Fruit fly (Drosophila melanogaster) whole organism, embryonic: ENCODE measurements around the gene Pez.

Experiments
- Adf1 ChIP-seq: fragments of 200-800 bp; sonication (Bioruptor generic); IDR thresholded peaks from 2 replicates; pipeline ENCODE4 v1.3.6; 2022; ENCODE audit warnings: missing biosample characterization, missing genetic modification characterization
- Asciz ChIP-seq: fragments of 200-800 bp; sonication (Bioruptor generic); optimal IDR thresholded peaks from 2 replicates; lab custom pipeline; 2017; ENCODE audit warnings: missing biosample characterization, mild to moderate bottlenecking, missing genetic modification characterization, missing genetic modification reagents
- Atf3 ChIP-seq: fragments of 200-800 bp; sonication (Bioruptor generic); optimal IDR thresholded peaks from 3 replicates; lab custom pipeline; 2016; ENCODE audit warnings: missing biosample characterization, missing genetic modification characterization
- B-H1 ChIP-seq: fragments of 200-800 bp; sonication (Bioruptor generic); IDR thresholded peaks from 3 replicates; pipeline ENCODE4 v1.3.6; 2022; ENCODE audit warnings: missing biosample characterization, missing genetic modification characterization
- CG10462 ChIP-seq: fragments of 200-800 bp; sonication (Bioruptor generic); optimal IDR thresholded peaks from 2 replicates; lab custom pipeline; 2016; ENCODE audit warnings: missing biosample characterization, missing genetic modification characterization
- CG11085 ChIP-seq: fragments of 200-800 bp; sonication (Bioruptor generic); IDR thresholded peaks from 2 replicates; pipeline ENCODE4 v1.3.6; 2022; ENCODE audit warnings: missing biosample characterization, missing genetic modification characterization
- CG12391 ChIP-seq: fragments of 200-800 bp; sonication (Bioruptor generic); optimal IDR thresholded peaks from 3 replicates; lab custom pipeline; 2018; ENCODE audit warnings: missing biosample characterization, mild to moderate bottlenecking, missing genetic modification characterization, moderate library complexity
- CG15601 ChIP-seq: fragments of 200-800 bp; sonication (Bioruptor generic); optimal IDR thresholded peaks from 3 replicates; lab custom pipeline; 2019; ENCODE audit warnings: missing biosample characterization, mild to moderate bottlenecking, missing genetic modification characterization, moderate library complexity
- CG17385 ChIP-seq: fragments of 200-800 bp; sonication (Bioruptor generic); optimal IDR thresholded peaks from 3 replicates; lab custom pipeline; 2018; ENCODE audit warnings: missing biosample characterization, mild to moderate bottlenecking, missing genetic modification characterization
- CG1832 ChIP-seq: fragments of 200-800 bp; sonication (Bioruptor generic); optimal IDR thresholded peaks from 2 replicates; lab custom pipeline; 2017; ENCODE audit warnings: missing biosample characterization, mild to moderate bottlenecking, missing genetic modification characterization, inconsistent platforms
- CG18764 ChIP-seq: fragments of 200-800 bp; sonication (Bioruptor generic); optimal IDR thresholded peaks from 3 replicates; lab custom pipeline; 2016; ENCODE audit warnings: missing biosample characterization, missing genetic modification characterization
- CG30403 ChIP-seq: fragments of 200-800 bp; sonication (Bioruptor generic); optimal IDR thresholded peaks from 3 replicates; lab custom pipeline; 2016; ENCODE audit warnings: missing biosample characterization, missing genetic modification characterization
- CG6813 ChIP-seq: fragments of 200-800 bp; sonication (Bioruptor generic); optimal IDR thresholded peaks from 2 replicates; lab custom pipeline; 2017; ENCODE audit warnings: missing biosample characterization, missing genetic modification characterization, mild to moderate bottlenecking, moderate library complexity, missing genetic modification reagents
- CG7786 ChIP-seq: fragments of 200-800 bp; sonication (Bioruptor generic); optimal IDR thresholded peaks from 2 replicates; lab custom pipeline; 2016; ENCODE audit warnings: missing biosample characterization, missing genetic modification characterization
- CG8290 ChIP-seq, 3 experiments: fragments of 200-800 bp; sonication (Bioruptor generic); optimal IDR thresholded peaks; 2 replicates each; lab custom pipeline; 2016 to 2019; ENCODE audit warnings: missing biosample characterization in 3 of 3, missing genetic modification characterization in 3 of 3, mild to moderate bottlenecking in 2 of 3, moderate library complexity in 1 of 3
- CG9609 ChIP-seq: fragments of 200-800 bp; sonication (Bioruptor generic); optimal IDR thresholded peaks from 3 replicates; lab custom pipeline; 2016; ENCODE audit warnings: missing biosample characterization, missing genetic modification characterization
- CG9797 ChIP-seq: fragments of 200-800 bp; sonication (Bioruptor generic); optimal IDR thresholded peaks from 3 replicates; lab custom pipeline; 2018; ENCODE audit warnings: missing biosample characterization, mild to moderate bottlenecking, missing genetic modification characterization
- CG9817 ChIP-seq: fragments of 200-800 bp; sonication (Bioruptor generic); optimal IDR thresholded peaks from 2 replicates; lab custom pipeline; 2018; ENCODE audit warnings: missing biosample characterization, mild to moderate bottlenecking, missing genetic modification characterization, moderate library complexity
- CoRest ChIP-seq: fragments of 200-800 bp; sonication (Bioruptor generic); optimal IDR thresholded peaks from 3 replicates; lab custom pipeline; 2018; ENCODE audit warnings: missing biosample characterization, mild to moderate bottlenecking, missing genetic modification characterization, moderate library complexity
- Dad ChIP-seq: fragments of 200-800 bp; sonication (Bioruptor generic); optimal IDR thresholded peaks from 3 replicates; lab custom pipeline; 2016; ENCODE audit warnings: missing biosample characterization, missing genetic modification characterization
- Dek ChIP-seq: fragments of 200-800 bp; sonication (Bioruptor generic); optimal IDR thresholded peaks from 3 replicates; lab custom pipeline; 2019; ENCODE audit warnings: missing biosample characterization, mild to moderate bottlenecking, missing genetic modification characterization, moderate library complexity
- Fer2 ChIP-seq: fragments of 200-800 bp; sonication (Bioruptor generic); optimal IDR thresholded peaks from 2 replicates; lab custom pipeline; 2018; ENCODE audit warnings: missing biosample characterization, mild to moderate bottlenecking, missing genetic modification characterization, moderate library complexity
- Gug ChIP-seq: fragments of 200-800 bp; sonication (Bioruptor generic); IDR thresholded peaks from 4 replicates; pipeline ENCODE4 v1.3.6; 2022; ENCODE audit warnings: missing biosample characterization, missing genetic modification characterization
- H15 ChIP-seq: fragments of 200-800 bp; sonication (Bioruptor generic); IDR thresholded peaks from 3 replicates; pipeline ENCODE4 v1.3.6; 2022; ENCODE audit warnings: missing biosample characterization, missing genetic modification characterization
- HLH3B ChIP-seq: fragments of 200-800 bp; sonication (Bioruptor generic); IDR thresholded peaks from 2 replicates; pipeline ENCODE4 v1.3.6; 2022; ENCODE audit warnings: missing biosample characterization, missing genetic modification characterization
- HLHmδ ChIP-seq: fragments of 200-800 bp; sonication (Bioruptor generic); optimal IDR thresholded peaks from 2 replicates; lab custom pipeline; 2018; ENCODE audit warnings: missing biosample characterization, mild to moderate bottlenecking, missing genetic modification characterization, moderate library complexity
- Hr3 ChIP-seq: fragments of 200-800 bp; sonication (Bioruptor generic); optimal IDR thresholded peaks from 3 replicates; lab custom pipeline; 2016; ENCODE audit warnings: missing biosample characterization, missing genetic modification characterization
- MESR4 ChIP-seq: fragments of 200-800 bp; sonication (Bioruptor generic); optimal IDR thresholded peaks from 2 replicates; lab custom pipeline; 2018; ENCODE audit warnings: missing biosample characterization, mild to moderate bottlenecking, missing genetic modification characterization, moderate library complexity
- MTF-1 ChIP-seq: fragments of 200-800 bp; sonication (Bioruptor generic); optimal IDR thresholded peaks from 2 replicates; lab custom pipeline; 2018; ENCODE audit warnings: missing biosample characterization, mild to moderate bottlenecking, missing genetic modification characterization, borderline replicate concordance
- Side ChIP-seq: fragments of 200-800 bp; sonication (Bioruptor generic); optimal IDR thresholded peaks from 2 replicates; lab custom pipeline; 2016; ENCODE audit warnings: missing biosample characterization, missing genetic modification characterization
- Six4 ChIP-seq: fragments of 200-800 bp; sonication (Bioruptor generic); optimal IDR thresholded peaks from 2 replicates; lab custom pipeline; 2016; ENCODE audit warnings: missing biosample characterization, missing genetic modification characterization
- Ssrp ChIP-seq: fragments of 200-800 bp; sonication (Bioruptor generic); optimal IDR thresholded peaks from 2 replicates; lab custom pipeline; 2018; ENCODE audit warnings: missing biosample characterization, mild to moderate bottlenecking, missing genetic modification characterization, moderate library complexity
- amos ChIP-seq: fragments of 200-800 bp; sonication (Bioruptor generic); IDR thresholded peaks from 2 replicates; pipeline ENCODE4 v1.3.6; 2022; ENCODE audit warnings: missing biosample characterization, missing genetic modification characterization; ENCODE audit not compliant: partially characterized antibody
- ara ChIP-seq: fragments of 200-800 bp; sonication (Bioruptor generic); IDR thresholded peaks from 2 replicates; pipeline ENCODE4 v1.3.6; 2022; ENCODE audit warnings: missing biosample characterization, missing genetic modification characterization
- bowl ChIP-seq: fragments of 200-800 bp; sonication (Bioruptor generic); IDR thresholded peaks from 2 replicates; pipeline ENCODE4 v1.3.6; 2022; ENCODE audit warnings: missing biosample characterization, missing genetic modification characterization
- chm ChIP-seq: fragments of 200-800 bp; sonication (Bioruptor generic); IDR thresholded peaks from 2 replicates; pipeline ENCODE4 v1.3.6; 2022; ENCODE audit warnings: missing biosample characterization, missing genetic modification characterization
- croc ChIP-seq: fragments of 200-800 bp; sonication (Bioruptor generic); conservative IDR thresholded peaks from 3 replicates; pipeline ENCODE4 v1.3.6; 2022; ENCODE audit warnings: missing biosample characterization, missing genetic modification characterization
- dmrt99B ChIP-seq: fragments of 200-800 bp; sonication (Bioruptor generic); optimal IDR thresholded peaks from 2 replicates; lab custom pipeline; 2018; ENCODE audit warnings: missing biosample characterization, mild to moderate bottlenecking, missing genetic modification characterization, moderate library complexity
- en ChIP-seq: fragments of 200-800 bp; sonication (Bioruptor generic); optimal IDR thresholded peaks from 2 replicates; lab custom pipeline; 2016; ENCODE audit warnings: missing biosample characterization, missing genetic modification characterization
- ftz-f1 ChIP-seq: fragments of 200-800 bp; sonication (Bioruptor generic); optimal IDR thresholded peaks from 2 replicates; lab custom pipeline; 2016; ENCODE audit warnings: missing biosample characterization, missing genetic modification characterization
- hbn ChIP-seq: fragments of 200-800 bp; sonication (Bioruptor generic); IDR thresholded peaks from 2 replicates; pipeline ENCODE4 v1.3.6; 2022; ENCODE audit warnings: missing biosample characterization, missing genetic modification characterization; ENCODE audit not compliant: partially characterized antibody
- maf-S ChIP-seq: fragments of 200-800 bp; sonication (Bioruptor generic); optimal IDR thresholded peaks from 2 replicates; lab custom pipeline; 2016; ENCODE audit warnings: missing biosample characterization, missing genetic modification characterization
- sens-2 ChIP-seq: fragments of 200-800 bp; sonication (Bioruptor generic); IDR thresholded peaks from 2 replicates; pipeline ENCODE4 v1.3.6; 2022; ENCODE audit warnings: missing biosample characterization, missing genetic modification characterization
- slp2 ChIP-seq: fragments of 200-800 bp; sonication (Bioruptor generic); optimal IDR thresholded peaks from 2 replicates; lab custom pipeline; 2016; ENCODE audit warnings: missing biosample characterization, missing genetic modification characterization
- sna ChIP-seq: fragments of 200-800 bp; sonication (Bioruptor generic); IDR thresholded peaks from 2 replicates; pipeline ENCODE4 v1.3.6; 2022; ENCODE audit warnings: missing biosample characterization, missing genetic modification characterization; ENCODE audit not compliant: partially characterized antibody
- tgo ChIP-seq: fragments of 200-800 bp; sonication (Bioruptor generic); IDR thresholded peaks from 3 replicates; pipeline ENCODE4 v1.3.6; 2022; ENCODE audit warnings: missing biosample characterization, missing genetic modification characterization

The Pez gene

DNA sequence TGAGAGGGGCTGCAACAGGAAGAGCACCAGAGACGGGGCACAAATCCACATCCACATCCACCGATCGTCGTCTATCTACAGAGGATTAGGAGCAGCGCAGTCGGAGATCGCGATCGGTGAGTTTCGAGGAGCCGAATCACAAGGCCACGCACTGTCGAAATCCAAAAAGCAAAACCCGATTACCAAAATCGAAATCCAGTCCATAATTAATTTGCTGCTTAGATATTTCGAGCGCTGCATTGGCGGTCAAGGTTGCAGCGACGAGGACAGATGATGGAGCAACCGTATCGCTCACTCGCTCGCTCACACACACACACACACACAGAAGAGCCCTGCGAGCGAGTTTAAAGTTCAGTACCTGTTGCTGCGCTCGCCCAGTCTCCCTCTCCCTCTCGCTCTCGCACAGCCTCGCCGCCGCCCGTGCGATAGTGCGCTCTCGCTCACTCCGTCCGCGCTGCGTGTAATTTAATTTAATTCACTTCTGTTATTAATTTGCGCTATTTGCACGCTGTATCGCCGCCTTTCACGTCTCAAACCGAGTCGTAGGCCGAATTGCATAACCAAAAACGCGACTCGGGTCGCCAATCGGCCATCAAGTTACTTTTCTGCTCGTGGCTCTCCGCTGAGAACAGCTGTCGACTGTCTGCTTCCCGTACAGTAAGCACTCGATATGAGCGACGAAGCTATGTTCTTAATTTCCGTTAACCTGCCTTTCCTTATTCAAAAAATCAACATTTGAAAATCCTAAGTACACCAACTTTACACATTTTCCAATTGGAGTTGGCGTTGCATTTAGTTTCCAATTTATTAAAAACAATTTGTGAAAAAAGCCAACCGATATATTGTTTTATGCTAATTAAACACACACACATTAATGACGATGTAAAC lies 783 bp upstream of the Pez start (continued):
- TF ChIP-seq HLHmδ (GFP tag; lab: Kevin White, UChicago) (peak; percentile 69), ftz-f1 (GFP tag; lab: Kevin White, UChicago) (peak; percentile 96), Asciz (GFP tag; lab: Kevin White, UChicago) (peak; percentile 28), CG6813 (peak; percentile 15), CG9797 (GFP tag; lab: Kevin White, UChicago) (no peak), CG1832 (GFP tag; lab: Kevin White, UChicago) (peak; percentile 96), CG18764 (GFP tag; lab: Kevin White, UChicago) (peak; percentile 21), dmrt99B (peak; percentile 42), bowl (GFP tag; lab: Robert Waterston, UW) (no peak), maf-S (GFP tag; lab: Kevin White, UChicago) (no peak), CG15601 (tag; lab: Kevin White, UChicago) (no peak), HLH3B (0 out of 2 replicates have a peak, but pooled peaks have one; percentile 6), Side (GFP tag; lab: Kevin White, UChicago) (peak; percentile 4), CG7786 (peak; percentile 71), sna (GFP tag; lab: Robert Waterston, UW) (peak; percentile 15; the same call in 1 of the 2 replicates), en (GFP tag; lab: Kevin White, UChicago) (no peak), CG17385 (peak; percentile 32), MTF-1 (GFP tag; lab: Kevin White, UChicago) (peak; percentile 16), Gug (GFP tag; lab: Robert Waterston, UW) (peak; percentile 28; the same call in 1 of the 4 replicates), H15 (0 out of 3 replicates have a peak, but pooled peaks have one; percentile 28), CG9817 (tag; lab: Kevin White, UChicago) (peak; percentile 40), Dad (GFP tag; lab: Kevin White, UChicago) (peak; percentile 41), Fer2 (tag; lab: Kevin White, UChicago) (no peak), CG11085 (GFP tag; lab: Robert Waterston, UW) (no peak), amos (GFP tag; lab: Robert Waterston, UW) (0 out of 2 replicates have a peak, but pooled peaks have one; percentile 13), Dek (tag; lab: Kevin White, UChicago) (peak; percentile 55), Hr3 (GFP tag; lab: Kevin White, UChicago) (peak; percentile 28), Ssrp (tag; lab: Kevin White, UChicago) (peak; percentile 40), ara (GFP tag; lab: Robert Waterston, UW) (0 out of 2 replicates have a peak, but pooled peaks have one; percentile 15), CG10462 (GFP tag; lab: Kevin White, UChicago) (peak; percentile 26), CG12391 (peak; percentile 41), tgo (GFP tag; lab: Robert Waterston, UW) (peak; percentile 37; the same call in 2 of the 3 replicates), hbn (GFP tag; lab: Robert Waterston, UW) (peak; percentile 19; the same call in 1 of the 2 replicates), CG9609 (GFP tag; lab: Kevin White, UChicago) (peak; percentile 9), chm (GFP tag; lab: Robert Waterston, UW) (peak; percentile 19; the same call in 1 of the 2 replicates), Six4 (GFP tag; lab: Kevin White, UChicago) (peak; percentile 23), CoRest (tag; lab: Kevin White, UChicago) (peak; percentile 47), MESR4 (GFP tag; lab: Kevin White, UChicago) (no peak), Atf3 (GFP tag; lab: Kevin White, UChicago) (peak; percentile 49), CG8290 (GFP tag; optimal IDR thresholded peaks at IDR 0.05; lab: Kevin White, UChicago) (no peak), CG8290 (tag; optimal IDR thresholded peaks at IDR 0.05; lab: Kevin White, UChicago) (peak in 1 of 2 experiments; percentile 16), Adf1 (GFP tag; lab: Robert Waterston, UW) (peak; percentile 16; the same call in 1 of the 2 replicates), sens-2 (GFP tag; lab: Robert Waterston, UW) (0 out of 2 replicates have a peak, but pooled peaks have one; percentile 37), croc (GFP tag; lab: Robert Waterston, UW) (0 out of 3 replicates have a peak, but pooled peaks have one; percentile 15), CG30403 (GFP tag; lab: Kevin White, UChicago) (peak; percentile 56), slp2 (GFP tag; lab: Kevin White, UChicago) (peak; percentile 10), B-H1 (peak; percentile 19; the same call in 1 of the 3 replicates)
